Fruit fly (Drosophila melanogaster): ENCODE data around the gene spz.

DNA sequence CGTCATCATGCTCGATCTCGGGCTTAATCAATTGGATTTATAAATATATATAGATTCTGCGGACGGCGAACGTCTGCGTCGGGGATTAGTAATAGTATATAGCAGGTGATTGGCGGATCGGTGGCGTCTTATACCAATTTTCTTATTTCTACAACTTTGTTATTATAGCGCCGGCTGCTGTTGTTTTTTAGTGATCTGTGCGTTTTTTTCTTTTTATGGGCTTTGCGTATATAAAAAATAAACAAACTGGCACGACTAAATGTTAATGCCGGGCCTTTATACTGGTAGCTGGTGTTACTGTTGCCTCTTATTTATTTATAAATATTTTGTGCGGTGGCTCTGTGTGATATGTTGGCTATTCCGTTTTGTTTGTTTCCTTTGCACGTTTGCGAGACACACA lies 669 bp downstream of the spz start:
- TF ChIP-seq rn (GFP tag; IDR thresholded peaks at IDR 0.05) = no peak
- peak; percentile 34 for TF ChIP-seq CG8159 (tag; optimal IDR thresholded peaks at IDR 0.05)
- no peak for TF ChIP-seq Snoo (tag; optimal IDR thresholded peaks at IDR 0.05)
- TF ChIP-seq CG34367 (tag; optimal IDR thresholded peaks at IDR 0.05) = peak; percentile 57
- no peak for TF ChIP-seq EcR (GFP tag; optimal IDR thresholded peaks at IDR 0.05)
- TF ChIP-seq CG4496 (GFP tag; IDR thresholded peaks at IDR 0.05) = 0 out of 3 replicates have a peak, but pooled peaks have one; percentile 33
- peak; percentile 36; the same call in 1 of the 2 replicates for TF ChIP-seq CG12605 (GFP tag; IDR thresholded peaks at IDR 0.05)
- TF ChIP-seq CG10348 (GFP tag; IDR thresholded peaks at IDR 0.05) = no peak
- TF ChIP-seq Pif1A (GFP tag; optimal IDR thresholded peaks at IDR 0.05) = peak; percentile 44
- no peak for TF ChIP-seq CG32121 (GFP tag; IDR thresholded peaks at IDR 0.05)
- peak; percentile 26; the same call in 1 of the 2 replicates for TF ChIP-seq Ets98B (GFP tag; IDR thresholded peaks at IDR 0.05)
- no peak for TF ChIP-seq CG9948 (tag; optimal IDR thresholded peaks at IDR 0.05)
- no peak for TF ChIP-seq CG14655 (GFP tag; optimal IDR thresholded peaks at IDR 0.05)
- TF ChIP-seq Pif1B (GFP tag; optimal IDR thresholded peaks at IDR 0.05) = no peak

Data from whole organism, pupa.